Worm (Caenorhabditis elegans) whole organism, L1 larva: ENCODE data around the gene glc-3.
A peak's percentile ranks its signal among the peaks of the same experiment; 100 is the strongest.

Experiments
- C16A3.4 ChIP-seq: fragments of 150-350 bp; optimal IDR thresholded peaks from 2 replicates; lab custom pipeline; 2014; ENCODE audit warnings: missing biosample characterization, missing genetic modification characterization
- C34B4.2 ChIP-seq: sonication (generic microtip); optimal IDR thresholded peaks from 2 replicates; lab custom pipeline; 2017; ENCODE audit warnings: mild to moderate bottlenecking, missing genetic modification characterization, missing compliant biosample characterization
- F16B12.6 ChIP-seq: fragments of 150-350 bp; optimal IDR thresholded peaks from 2 replicates; lab custom pipeline; 2014; ENCODE audit warnings: missing biosample characterization, missing genetic modification characterization
- Y116A8C.19 ChIP-seq: sonication (generic microtip); optimal IDR thresholded peaks from 2 replicates; lab custom pipeline; 2016; ENCODE audit warnings: missing compliant biosample characterization, missing genetic modification characterization, borderline replicate concordance
- ceh-8 ChIP-seq: fragments of 200-800 bp; sonication (Bioruptor generic); optimal IDR thresholded peaks from 2 replicates; lab custom pipeline; 2018; ENCODE audit warnings: mild to moderate bottlenecking, missing genetic modification characterization, moderate library complexity, missing compliant biosample characterization
- ceh-82 ChIP-seq, 3 experiments: fragments of 150-350 bp in 1 of 3; sonication (generic microtip) in 2 of 3; optimal IDR thresholded peaks; 2 replicates each; lab custom pipeline; 2014 to 2017; ENCODE audit warnings: missing biosample characterization in 3 of 3, missing genetic modification characterization in 3 of 3
- ceh-90 ChIP-seq: sonication (generic microtip); optimal IDR thresholded peaks from 2 replicates; lab custom pipeline; 2016; ENCODE audit warnings: missing genetic modification characterization, missing compliant biosample characterization
- ces-1 ChIP-seq: fragments of 150-350 bp; optimal IDR thresholded peaks from 2 replicates; lab custom pipeline; 2014; ENCODE audit warnings: missing biosample characterization, missing genetic modification reagents, missing genetic modification characterization
- dpl-1 ChIP-seq, 3 experiments: fragments of 150-350 bp in 2 of 3; sonication (generic microtip) in 1 of 3; optimal IDR thresholded peaks; 2 replicates each; lab custom pipeline; 2014 to 2017; ENCODE audit warnings: missing biosample characterization in 3 of 3, missing genetic modification characterization in 3 of 3, missing genetic modification reagents in 3 of 3
- dsc-1 ChIP-seq: sonication (generic microtip); optimal IDR thresholded peaks from 2 replicates; lab custom pipeline; 2016; ENCODE audit warnings: mild to moderate bottlenecking, missing genetic modification characterization, missing compliant biosample characterization
- efl-1 ChIP-seq, 4 experiments: fragments of 150-350 bp; optimal IDR thresholded peaks in 3 of 4; peaks in 1 of 4; 1 replicate in 1 of 4; 2 replicates in 3 of 4; lab custom pipeline; 2014; ENCODE audit warnings: missing biosample characterization in 2 of 4, missing genetic modification characterization in 2 of 4, missing genetic modification reagents in 2 of 4
- egl-13 ChIP-seq: sonication (generic microtip); optimal IDR thresholded peaks from 2 replicates; lab custom pipeline; 2016; ENCODE audit warnings: missing genotype, missing genetic modification reagents, missing genetic modification characterization, missing compliant biosample characterization
- elt-3 ChIP-seq, 6 experiments: fragments of 150-350 bp in 1 of 6; sonication (generic microtip); optimal IDR thresholded peaks; 2 replicates each; lab custom pipeline; 2017 to 2018; ENCODE audit warnings: missing biosample characterization in 6 of 6, missing genetic modification characterization in 6 of 6, inconsistent platforms in 1 of 6
- fkh-10 ChIP-seq: sonication (generic microtip); optimal IDR thresholded peaks from 2 replicates; lab custom pipeline; 2017; ENCODE audit warnings: missing biosample characterization, missing genetic modification reagents, missing genetic modification characterization
- fkh-4 ChIP-seq: sonication (generic microtip); optimal IDR thresholded peaks from 2 replicates; lab custom pipeline; 2016; ENCODE audit warnings: missing compliant biosample characterization, missing genetic modification characterization, borderline replicate concordance
- fkh-8 ChIP-seq: sonication (generic microtip); optimal IDR thresholded peaks from 2 replicates; lab custom pipeline; 2016; ENCODE audit warnings: mild to moderate bottlenecking, missing genetic modification characterization, missing compliant biosample characterization
- grh-1 ChIP-seq: fragments of 200-800 bp; sonication (Bioruptor generic); IDR thresholded peaks from 2 replicates; pipeline ENCODE4 v1.3.6; 2022; ENCODE audit warnings: missing genetic modification reagents, missing genetic modification characterization, missing compliant biosample characterization
- hlh-17 ChIP-seq: fragments of 200-800 bp; sonication (Bioruptor generic); optimal IDR thresholded peaks from 2 replicates; lab custom pipeline; 2018; ENCODE audit warnings: missing genetic modification characterization, mild to moderate bottlenecking, missing compliant biosample characterization, moderate library complexity, borderline replicate concordance
- lin-13 ChIP-seq: fragments of 150-350 bp; optimal IDR thresholded peaks from 2 replicates; lab custom pipeline; 2014; ENCODE audit warnings: missing biosample characterization, missing genetic modification reagents, missing genetic modification characterization
- lin-14 ChIP-seq: fragments of 200-800 bp; sonication (Bioruptor generic); optimal IDR thresholded peaks from 2 replicates; lab custom pipeline; 2018; ENCODE audit warnings: mild to moderate bottlenecking, missing genetic modification characterization, moderate library complexity, missing compliant biosample characterization
- lin-15B ChIP-seq: fragments of 150-350 bp; sonication (generic microtip); optimal IDR thresholded peaks from 3 replicates; lab custom pipeline; 2014; ENCODE audit warnings: missing biosample characterization, missing genetic modification characterization
- lin-39 ChIP-seq: fragments of 150-350 bp; optimal IDR thresholded peaks from 2 replicates; lab custom pipeline; 2014; ENCODE audit warnings: missing biosample characterization, missing genetic modification reagents, missing genetic modification characterization
- lir-3 ChIP-seq: sonication (generic microtip); optimal IDR thresholded peaks from 2 replicates; lab custom pipeline; 2016; ENCODE audit warnings: mild to moderate bottlenecking, missing genetic modification characterization, moderate library complexity, missing compliant biosample characterization; ENCODE audit not compliant: poor library complexity
- lsy-2 ChIP-seq, 2 experiments: fragments of 150-350 bp; optimal IDR thresholded peaks; 2 replicates each; lab custom pipeline; 2014; ENCODE audit warnings: missing biosample characterization in 2 of 2, missing genetic modification characterization in 2 of 2
- mab-9 ChIP-seq: fragments of 200-800 bp; sonication (Bioruptor generic); IDR thresholded peaks from 2 replicates; pipeline ENCODE4 v1.3.6; 2022; ENCODE audit warnings: missing genetic modification reagents, missing genetic modification characterization, missing compliant biosample characterization
- mdl-1 ChIP-seq, 2 experiments: fragments of 150-350 bp; optimal IDR thresholded peaks; 2 replicates each; lab custom pipeline; 2014 to 2017; ENCODE audit warnings: missing biosample characterization in 2 of 2, missing genetic modification characterization in 2 of 2, inconsistent platforms in 1 of 2
- mef-2 ChIP-seq: fragments of 150-350 bp; optimal IDR thresholded peaks from 2 replicates; lab custom pipeline; 2014; ENCODE audit warnings: missing biosample characterization, missing genetic modification characterization
- mep-1 ChIP-seq: fragments of 150-350 bp; optimal IDR thresholded peaks from 2 replicates; lab custom pipeline; 2014; ENCODE audit warnings: missing biosample characterization, missing genetic modification characterization
- nhr-11 ChIP-seq: fragments of 150-350 bp; optimal IDR thresholded peaks from 2 replicates; lab custom pipeline; 2014; ENCODE audit warnings: missing biosample characterization, missing genetic modification characterization
- nhr-19 ChIP-seq: fragments of 200-800 bp; sonication (Bioruptor generic); conservative IDR thresholded peaks from 2 replicates; pipeline ENCODE4 v1.3.6; 2022; ENCODE audit warnings: missing genetic modification characterization, missing compliant biosample characterization
- nhr-47 ChIP-seq: sonication (generic microtip); optimal IDR thresholded peaks from 2 replicates; lab custom pipeline; 2016; ENCODE audit warnings: mild to moderate bottlenecking, missing genetic modification characterization, moderate library complexity, missing compliant biosample characterization
- nhr-84 ChIP-seq: sonication (generic microtip); optimal IDR thresholded peaks from 2 replicates; lab custom pipeline; 2017; ENCODE audit warnings: missing biosample characterization, missing genetic modification characterization
- nhr-90 ChIP-seq: sonication (generic microtip); optimal IDR thresholded peaks from 2 replicates; lab custom pipeline; 2016; ENCODE audit warnings: mild to moderate bottlenecking, missing genetic modification characterization, missing compliant biosample characterization; ENCODE audit not compliant: poor library complexity
- pag-3 ChIP-seq: sonication (generic microtip); optimal IDR thresholded peaks from 2 replicates; lab custom pipeline; 2017; ENCODE audit warnings: missing genetic modification characterization, mild to moderate bottlenecking, missing compliant biosample characterization, antibody characterized with exemption, borderline replicate concordance; ENCODE audit not compliant: insufficient read depth
- rnt-1 ChIP-seq: sonication (generic microtip); optimal IDR thresholded peaks from 2 replicates; lab custom pipeline; 2016; ENCODE audit warnings: mild to moderate bottlenecking, missing genetic modification characterization, moderate library complexity, missing compliant biosample characterization
- sox-4 ChIP-seq: sonication (generic microtip); optimal IDR thresholded peaks from 2 replicates; lab custom pipeline; 2016; ENCODE audit warnings: missing genetic modification characterization, missing compliant biosample characterization
- sptf-1 ChIP-seq: fragments of 150-350 bp; optimal IDR thresholded peaks from 2 replicates; lab custom pipeline; 2014; ENCODE audit warnings: missing biosample characterization, missing genetic modification characterization
- unc-130 ChIP-seq: fragments of 150-350 bp; optimal IDR thresholded peaks from 2 replicates; lab custom pipeline; 2017; ENCODE audit warnings: missing biosample characterization, missing genetic modification characterization, inconsistent platforms
- unc-30 ChIP-seq: sonication (generic microtip); optimal IDR thresholded peaks from 2 replicates; lab custom pipeline; 2017; ENCODE audit warnings: missing biosample characterization, missing genetic modification characterization
- unc-86 ChIP-seq: sonication (generic microtip); optimal IDR thresholded peaks from 2 replicates; lab custom pipeline; 2016; ENCODE audit warnings: missing genetic modification characterization, missing compliant biosample characterization
- vab-15 ChIP-seq: sonication (generic microtip); optimal IDR thresholded peaks from 2 replicates; lab custom pipeline; 2017; ENCODE audit warnings: missing genotype, mild to moderate bottlenecking, missing genetic modification characterization, missing compliant biosample characterization
- xbp-1 ChIP-seq: sonication (generic microtip); optimal IDR thresholded peaks from 2 replicates; lab custom pipeline; 2016; ENCODE audit warnings: missing genetic modification characterization, missing compliant biosample characterization
- zip-4 ChIP-seq: fragments of 200-800 bp; sonication (Bioruptor generic); optimal IDR thresholded peaks from 2 replicates; lab custom pipeline; 2018; ENCODE audit warnings: mild to moderate bottlenecking, missing genetic modification characterization, moderate library complexity, missing compliant biosample characterization

Gene glc-3

ce11 chrV:5444037-5444436, 9.5 kb downstream of the glc-3 start:
- TF ChIP-seq fkh-4 (tag; lab: Kevin White, UChicago) (peak; percentile 19), unc-30 (tag; lab: Kevin White, UChicago) (no peak), lin-13 (no peak), Y116A8C.19 (no peak), dsc-1 (tag; lab: Kevin White, UChicago) (peak; percentile 56), rnt-1 (tag; lab: Kevin White, UChicago) (no peak), nhr-19 (no peak), mdl-1 (tag; optimal IDR thresholded peaks at IDR 0.05; lab: Kevin White, UChicago) (no peak), unc-130 (tag; lab: Kevin White, UChicago) (no peak)

- TF ChIP-seq lin-14 (GFP tag; lab: Kevin White, UChicago) (peak; percentile 28), lin-13 (no peak), mab-9 (GFP tag; lab: Robert Waterston, UW) (0 out of 2 replicates have a peak, but pooled peaks have one; percentile 11)
Observed at ce11 chrV:5442366-5442765, 11.1 kb downstream of the glc-3 start.

- no peak for TF ChIP-seq efl-1 (optimal IDR thresholded peaks at IDR 0.05; lab: Kevin White, UChicago)
- TF ChIP-seq efl-1 (GFP tag; optimal IDR thresholded peaks at IDR 0.05 in 1 of 2; lab: Kevin White, UChicago), result no peak
- no peak for TF ChIP-seq unc-30 (tag; lab: Kevin White, UChicago)
- TF ChIP-seq nhr-11, result no peak
Observed at ce11 chrV:5439068-5439467, 14.4 kb downstream of the glc-3 start, which contains the start of gene snpc-1.3. TSS of gene snpc-1.3 (minus strand) at chrV:5439168.

ce11 chrV:5433020-5433419, 20.5 kb downstream of the glc-3 start, which contains the start of gene acl-6:
TSS of gene acl-6 (plus strand) at chrV:5433386.
- TF ChIP-seq lir-3 (tag; lab: Kevin White, UChicago) (no peak), lsy-2 (tag; optimal IDR thresholded peaks at IDR 0.05; lab: Kevin White, UChicago) (peak; percentile 44 to 76), rnt-1 (tag; lab: Kevin White, UChicago) (no peak), pag-3 (tag; lab: Kevin White, UChicago) (no peak), F16B12.6 (tag; lab: Kevin White, UChicago) (peak; percentile 10), vab-15 (no peak), grh-1 (no peak), nhr-47 (tag; lab: Kevin White, UChicago) (peak; percentile 37), mep-1 (peak; percentile 44), lin-39 (no peak), ces-1 (GFP tag; lab: Kevin White, UChicago) (no peak), nhr-90 (tag; lab: Kevin White, UChicago) (peak; percentile 64), lin-15B (tag; lab: Kevin White, UChicago) (no peak), lin-14 (GFP tag; lab: Kevin White, UChicago) (peak; percentile 59), mdl-1 (tag; optimal IDR thresholded peaks at IDR 0.05; lab: Kevin White, UChicago) (peak in 1 of 2 experiments; percentile 33), unc-130 (tag; lab: Kevin White, UChicago) (no peak), zip-4 (GFP tag; lab: Kevin White, UChicago) (no peak), unc-86 (tag; lab: Kevin White, UChicago) (no peak), hlh-17 (GFP tag; lab: Kevin White, UChicago) (no peak), mef-2 (no peak), ceh-8 (GFP tag; lab: Kevin White, UChicago) (no peak), sox-4 (tag; lab: Kevin White, UChicago) (no peak), ceh-82 (tag; optimal IDR thresholded peaks at IDR 0.05; lab: Kevin White, UChicago) (peak in 1 of 3 experiments; percentile 36), ceh-90 (tag; lab: Kevin White, UChicago) (no peak), C34B4.2 (no peak), elt-3 (tag; optimal IDR thresholded peaks at IDR 0.05; lab: Kevin White, UChicago) (peak in 4 of 6 experiments; percentile 39 to 79 (median 68)), nhr-84 (tag; lab: Kevin White, UChicago) (no peak), Y116A8C.19 (no peak), nhr-11 (no peak), C16A3.4 (tag; lab: Kevin White, UChicago) (peak; percentile 72), fkh-10 (no peak), dsc-1 (tag; lab: Kevin White, UChicago) (no peak), xbp-1 (tag; lab: Kevin White, UChicago) (peak; percentile 16), fkh-8 (no peak), dpl-1 (GFP tag; optimal IDR thresholded peaks at IDR 0.05; lab: Kevin White, UChicago) (peak; percentile 85 to 91 (median 91)), efl-1 (optimal IDR thresholded peaks at IDR 0.05; lab: Kevin White, UChicago) (peak; percentile 48 to 90), efl-1 (GFP tag; optimal IDR thresholded peaks at IDR 0.05 in 1 of 2; lab: Kevin White, UChicago) (peak; percentile 89 to 99), egl-13 (no peak), sptf-1 (no peak), unc-30 (tag; lab: Kevin White, UChicago) (no peak)
